Worm (Caenorhabditis elegans) whole organism, midembryonic: ENCODE results near the gene dcaf-1.

Experiments
- cog-1 ChIP-seq: sonication (generic microtip); optimal IDR thresholded peaks from 2 replicates; lab custom pipeline; 2016; ENCODE audit warnings: missing genetic modification characterization, missing compliant biosample characterization
- flt-1 ChIP-seq: fragments of 200-800 bp; sonication (Bioruptor generic); IDR thresholded peaks from 2 replicates; pipeline ENCODE4 v1.3.6; 2022; ENCODE audit warnings: missing genetic modification characterization, missing compliant biosample characterization
- klf-2 ChIP-seq: fragments of 200-800 bp; sonication (Bioruptor generic); conservative IDR thresholded peaks from 2 replicates; pipeline ENCODE4 v1.3.6; 2022; ENCODE audit warnings: missing genetic modification reagents, missing genetic modification characterization, missing compliant biosample characterization
- med-1 ChIP-seq: sonication (generic microtip); optimal IDR thresholded peaks from 2 replicates; lab custom pipeline; 2017; ENCODE audit warnings: missing genetic modification characterization, mild to moderate bottlenecking, missing compliant biosample characterization, antibody characterized with exemption, missing genetic modification reagents; ENCODE audit not compliant: insufficient read depth
- ref-1 ChIP-seq: fragments of 200-800 bp; sonication (Bioruptor generic); conservative IDR thresholded peaks from 2 replicates; pipeline ENCODE4 v1.3.6; 2022; ENCODE audit warnings: missing genetic modification reagents, missing genetic modification characterization, missing compliant biosample characterization
- ztf-23 ChIP-seq: fragments of 200-800 bp; sonication (Bioruptor generic); IDR thresholded peaks from 2 replicates; pipeline ENCODE4 v1.3.6; 2022; ENCODE audit warnings: missing genetic modification reagents, missing genetic modification characterization, missing compliant biosample characterization
- ztf-29 ChIP-seq: fragments of 200-800 bp; sonication (Bioruptor generic); IDR thresholded peaks from 2 replicates; pipeline ENCODE4 v1.3.6; 2022; ENCODE audit warnings: missing genetic modification reagents, missing genetic modification characterization, missing compliant biosample characterization

ce11 chrIV:9657753-9658152 lies 48.8 kb downstream of the dcaf-1 start, which contains the start of gene acc-1:
- no peak for TF ChIP-seq ref-1 (GFP tag; lab: Robert Waterston, UW)
- TF ChIP-seq cog-1 (tag; lab: Kevin White, UChicago), result no peak
- no peak for TF ChIP-seq klf-2
- TF ChIP-seq ztf-29 (GFP tag; lab: Robert Waterston, UW), result no peak
- no peak for TF ChIP-seq med-1
- TF ChIP-seq flt-1 (GFP tag; lab: Robert Waterston, UW), result no peak
- no peak for TF ChIP-seq ztf-23 (GFP tag; lab: Robert Waterston, UW)
